Worm (Caenorhabditis elegans) whole organism, midembryonic: Measurements from ENCODE around the gene cpx-2.

Experiments
- T22C8.4 ChIP-seq: fragments of 200-800 bp; sonication (Bioruptor generic); IDR thresholded peaks from 2 replicates; pipeline ENCODE4 v1.3.6; 2022; ENCODE audit warnings: missing genetic modification characterization, missing compliant biosample characterization
- cog-1 ChIP-seq: sonication (generic microtip); optimal IDR thresholded peaks from 2 replicates; lab custom pipeline; 2016; ENCODE audit warnings: missing genetic modification characterization, missing compliant biosample characterization
- flt-1 ChIP-seq: fragments of 200-800 bp; sonication (Bioruptor generic); IDR thresholded peaks from 2 replicates; pipeline ENCODE4 v1.3.6; 2022; ENCODE audit warnings: missing genetic modification characterization, missing compliant biosample characterization
- klf-2 ChIP-seq: fragments of 200-800 bp; sonication (Bioruptor generic); conservative IDR thresholded peaks from 2 replicates; pipeline ENCODE4 v1.3.6; 2022; ENCODE audit warnings: missing genetic modification reagents, missing genetic modification characterization, missing compliant biosample characterization
- med-1 ChIP-seq: sonication (generic microtip); optimal IDR thresholded peaks from 2 replicates; lab custom pipeline; 2017; ENCODE audit warnings: missing genetic modification characterization, mild to moderate bottlenecking, missing compliant biosample characterization, antibody characterized with exemption, missing genetic modification reagents; ENCODE audit not compliant: insufficient read depth
- ref-1 ChIP-seq: fragments of 200-800 bp; sonication (Bioruptor generic); conservative IDR thresholded peaks from 2 replicates; pipeline ENCODE4 v1.3.6; 2022; ENCODE audit warnings: missing genetic modification reagents, missing genetic modification characterization, missing compliant biosample characterization
- tab-1 ChIP-seq: fragments of 200-800 bp; sonication (Bioruptor generic); IDR thresholded peaks from 2 replicates; pipeline ENCODE4 v1.3.6; 2022; ENCODE audit warnings: missing genetic modification characterization, missing compliant biosample characterization
- ztf-23 ChIP-seq: fragments of 200-800 bp; sonication (Bioruptor generic); IDR thresholded peaks from 2 replicates; pipeline ENCODE4 v1.3.6; 2022; ENCODE audit warnings: missing genetic modification reagents, missing genetic modification characterization, missing compliant biosample characterization
- ztf-29 ChIP-seq: fragments of 200-800 bp; sonication (Bioruptor generic); IDR thresholded peaks from 2 replicates; pipeline ENCODE4 v1.3.6; 2022; ENCODE audit warnings: missing genetic modification reagents, missing genetic modification characterization, missing compliant biosample characterization

DNA sequence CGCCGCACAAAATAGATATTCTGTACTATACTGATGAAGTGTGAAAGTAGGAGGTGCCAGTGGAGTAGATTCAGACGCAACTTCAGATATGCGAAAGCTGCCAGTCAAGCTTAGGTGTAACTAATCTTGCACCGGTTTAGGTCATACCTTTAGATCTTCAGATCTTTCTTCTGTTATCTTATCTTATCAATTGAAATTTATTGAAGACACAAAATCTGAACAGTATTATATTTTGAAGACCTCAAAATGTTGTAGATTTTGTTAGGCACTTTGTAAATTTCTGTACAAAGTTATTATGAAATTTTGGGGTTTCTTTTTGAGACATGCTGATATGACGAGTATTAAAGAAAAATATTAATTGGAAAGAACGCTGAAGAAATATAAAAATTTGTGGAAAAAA, 41.6 kb upstream of the cpx-2 start:
- TF ChIP-seq klf-2 (GFP tag; lab: Robert Waterston, UW) (no peak), cog-1 (tag; lab: Kevin White, UChicago) (no peak), ztf-29 (no peak), T22C8.4 (no peak), ztf-23 (GFP tag; lab: Robert Waterston, UW) (no peak), flt-1 (GFP tag; lab: Robert Waterston, UW) (no peak), ref-1 (GFP tag; lab: Robert Waterston, UW) (no peak), tab-1 (no peak), med-1 (GFP tag; lab: Kevin White, UChicago) (no peak)
